Worm (Caenorhabditis elegans) whole organism, L1 larva: ENCODE measurements around the gene nhr-28.

Experiments
- aly-2 ChIP-seq: fragments of 150-350 bp; optimal IDR thresholded peaks from 2 replicates; lab custom pipeline; 2014; ENCODE audit warnings: missing biosample characterization, missing genetic modification characterization
- ama-1 ChIP-seq: fragments of 150-350 bp; optimal IDR thresholded peaks from 2 replicates; lab custom pipeline; 2014
- fkh-4 ChIP-seq: sonication (generic microtip); optimal IDR thresholded peaks from 2 replicates; lab custom pipeline; 2016; ENCODE audit warnings: missing compliant biosample characterization, missing genetic modification characterization, borderline replicate concordance
- lin-35 ChIP-seq, 2 experiments: fragments of 150-350 bp; optimal IDR thresholded peaks; 2 replicates each; lab custom pipeline; 2014; ENCODE audit warnings: missing biosample characterization in 2 of 2, missing genetic modification characterization in 2 of 2, missing genetic modification reagents in 2 of 2
- mdl-1 ChIP-seq, 2 experiments: fragments of 150-350 bp; optimal IDR thresholded peaks; 2 replicates each; lab custom pipeline; 2014 to 2017; ENCODE audit warnings: missing biosample characterization in 2 of 2, missing genetic modification characterization in 2 of 2, inconsistent platforms in 1 of 2
- nhr-237 ChIP-seq: fragments of 150-350 bp; optimal IDR thresholded peaks from 2 replicates; lab custom pipeline; 2014; ENCODE audit warnings: missing biosample characterization, missing genetic modification characterization
- nhr-77 ChIP-seq: fragments of 150-350 bp; optimal IDR thresholded peaks from 2 replicates; lab custom pipeline; 2014; ENCODE audit warnings: missing biosample characterization, missing genetic modification characterization
- pax-3 ChIP-seq: fragments of 200-800 bp; sonication (Bioruptor generic); optimal IDR thresholded peaks from 2 replicates; lab custom pipeline; 2018; ENCODE audit warnings: mild to moderate bottlenecking, missing genetic modification characterization, moderate library complexity, missing compliant biosample characterization
- tbx-2 ChIP-seq: sonication (generic microtip); optimal IDR thresholded peaks from 2 replicates; lab custom pipeline; 2016; ENCODE audit warnings: missing genetic modification characterization, missing compliant biosample characterization
- ztf-11 ChIP-seq, 2 experiments: sonication (generic microtip); optimal IDR thresholded peaks; 2 replicates each; lab custom pipeline; 2016 to 2017; ENCODE audit warnings: missing genetic modification characterization in 2 of 2, missing biosample characterization in 1 of 2, missing compliant biosample characterization in 1 of 2

- TF ChIP-seq nhr-77 (no peak), tbx-2 (tag; lab: Kevin White, UChicago) (no peak), ama-1 (lab: Kevin White, UChicago) (no peak), fkh-4 (tag; lab: Kevin White, UChicago) (no peak), ztf-11 (tag; optimal IDR thresholded peaks at IDR 0.05; lab: Kevin White, UChicago) (no peak), nhr-237 (no peak), mdl-1 (tag; optimal IDR thresholded peaks at IDR 0.05; lab: Kevin White, UChicago) (no peak), pax-3 (tag; lab: Kevin White, UChicago) (no peak), aly-2 (tag; lab: Kevin White, UChicago) (no peak), lin-35 (GFP tag; optimal IDR thresholded peaks at IDR 0.05; lab: Kevin White, UChicago) (no peak)
Measured at ce11 chrX:16398420-16398925, 43.7 kb downstream of the nhr-28 start, which contains the start of gene F01G12.18.
